Worm (Caenorhabditis elegans) whole organism, late embryonic: ENCODE data around the gene T08G3.6.

Experiments used
- madf-2 ChIP-seq: sonication (generic microtip); optimal IDR thresholded peaks from 2 replicates; lab custom pipeline; 2017; ENCODE audit warnings: missing genetic modification characterization, missing compliant biosample characterization
- nhr-11 ChIP-seq: fragments of 150-350 bp; optimal IDR thresholded peaks from 2 replicates; lab custom pipeline; 2014; ENCODE audit warnings: missing biosample characterization, missing genetic modification characterization
- rnt-1 ChIP-seq: sonication (generic microtip); optimal IDR thresholded peaks from 2 replicates; lab custom pipeline; 2016; ENCODE audit warnings: missing genetic modification characterization, missing compliant biosample characterization

- TF ChIP-seq rnt-1 (no peak), madf-2 (tag; lab: Kevin White, UChicago) (no peak), nhr-11 (tag; lab: Kevin White, UChicago) (no peak)
Measured at ce11 chrV:16470916-16471315, 25.1 kb downstream of the T08G3.6 start, which contains the start of gene srh-138.
